Fruit fly (Drosophila melanogaster) whole organism, prepupa: ENCODE results near the gene CG14006.

Source experiments
- CG10631 ChIP-seq: fragments of 200-800 bp; sonication (Bioruptor generic); optimal IDR thresholded peaks from 2 replicates; lab custom pipeline; 2016; ENCODE audit warnings: missing biosample characterization, missing genetic modification characterization
- CG10669 ChIP-seq: fragments of 200-800 bp; sonication (Bioruptor generic); optimal IDR thresholded peaks from 3 replicates; lab custom pipeline; 2018; ENCODE audit warnings: missing biosample characterization, mild to moderate bottlenecking, missing genetic modification characterization, moderate library complexity
- CG11294 ChIP-seq: fragments of 200-800 bp; sonication (Bioruptor generic); IDR thresholded peaks from 2 replicates; pipeline ENCODE4 v1.3.6; 2022; ENCODE audit warnings: missing biosample characterization, missing genetic modification characterization
- CG11762 ChIP-seq: fragments of 200-800 bp; sonication (Bioruptor generic); optimal IDR thresholded peaks from 3 replicates; lab custom pipeline; 2016; ENCODE audit warnings: missing biosample characterization, missing genetic modification characterization; ENCODE audit not compliant: insufficient read depth
- CG11902 ChIP-seq: fragments of 200-800 bp; sonication (Bioruptor generic); optimal IDR thresholded peaks from 3 replicates; lab custom pipeline; 2016; ENCODE audit warnings: missing biosample characterization, missing genetic modification characterization
- CG15336 ChIP-seq: fragments of 200-800 bp; sonication (Bioruptor generic); IDR thresholded peaks from 2 replicates; pipeline ENCODE4 v1.3.6; 2022; ENCODE audit warnings: missing biosample characterization, missing genetic modification characterization
- CG1621 ChIP-seq: fragments of 200-800 bp; sonication (Bioruptor generic); optimal IDR thresholded peaks from 3 replicates; lab custom pipeline; 2018; ENCODE audit warnings: missing biosample characterization, mild to moderate bottlenecking, missing genetic modification characterization
- CG16779 ChIP-seq: fragments of 200-800 bp; sonication (Bioruptor generic); optimal IDR thresholded peaks from 3 replicates; lab custom pipeline; 2017; ENCODE audit warnings: missing biosample characterization, mild to moderate bottlenecking, missing genetic modification characterization
- CG3032 ChIP-seq: fragments of 200-800 bp; optimal IDR thresholded peaks from 2 replicates; lab custom pipeline; 2019; ENCODE audit warnings: missing biosample characterization, mild to moderate bottlenecking, missing genetic modification characterization, moderate library complexity
- CG32006 ChIP-seq: fragments of 200-800 bp; sonication (Bioruptor generic); optimal IDR thresholded peaks from 3 replicates; lab custom pipeline; 2017; ENCODE audit warnings: missing biosample characterization, mild to moderate bottlenecking, missing genetic modification characterization
- CG34406 ChIP-seq: fragments of 200-800 bp; sonication (Bioruptor generic); optimal IDR thresholded peaks from 3 replicates; lab custom pipeline; 2016; ENCODE audit warnings: missing biosample characterization, missing genetic modification characterization
- CG3919 ChIP-seq: fragments of 200-800 bp; sonication (Bioruptor generic); optimal IDR thresholded peaks from 3 replicates; lab custom pipeline; 2016; ENCODE audit warnings: missing biosample characterization, missing genetic modification characterization
- CG4318 ChIP-seq: fragments of 200-800 bp; sonication (Bioruptor generic); optimal IDR thresholded peaks from 3 replicates; lab custom pipeline; 2017; ENCODE audit warnings: missing biosample characterization, mild to moderate bottlenecking, missing genetic modification characterization
- CG6792 ChIP-seq: fragments of 200-800 bp; sonication (Bioruptor generic); optimal IDR thresholded peaks from 3 replicates; lab custom pipeline; 2016; ENCODE audit warnings: missing biosample characterization, missing genetic modification characterization
- CG6808 ChIP-seq: fragments of 200-800 bp; sonication (Bioruptor generic); optimal IDR thresholded peaks from 3 replicates; lab custom pipeline; 2017; ENCODE audit warnings: missing biosample characterization, missing genetic modification characterization, mild to moderate bottlenecking, moderate library complexity, missing genetic modification reagents
- CG6854 ChIP-seq: fragments of 200-800 bp; sonication (Bioruptor generic); optimal IDR thresholded peaks from 2 replicates; lab custom pipeline; 2017; ENCODE audit warnings: missing biosample characterization, mild to moderate bottlenecking, missing genetic modification characterization
- CG7368 ChIP-seq: fragments of 200-800 bp; sonication (Bioruptor generic); optimal IDR thresholded peaks from 3 replicates; lab custom pipeline; 2016; ENCODE audit warnings: missing biosample characterization, missing genetic modification characterization
- CG8119 ChIP-seq: fragments of 200-800 bp; sonication (Bioruptor generic); IDR thresholded peaks from 3 replicates; pipeline ENCODE4 v1.3.6; 2022; ENCODE audit warnings: missing biosample characterization, missing genetic modification characterization
- CG9139 ChIP-seq: fragments of 200-800 bp; sonication (Bioruptor generic); optimal IDR thresholded peaks from 3 replicates; lab custom pipeline; 2017; ENCODE audit warnings: missing biosample characterization, mild to moderate bottlenecking, missing genetic modification characterization
- Eip75B ChIP-seq: fragments of 200-800 bp; sonication (Bioruptor generic); optimal IDR thresholded peaks from 3 replicates; lab custom pipeline; 2016; ENCODE audit warnings: missing biosample characterization, missing genetic modification characterization
- Eip78C ChIP-seq: fragments of 200-800 bp; sonication (Bioruptor generic); peaks from one replicate; lab custom pipeline; 2016; ENCODE audit warnings: missing biosample characterization, missing genetic modification characterization
- Eip93F ChIP-seq: fragments of 200-800 bp; sonication (Bioruptor generic); optimal IDR thresholded peaks from 2 replicates; lab custom pipeline; 2016; ENCODE audit warnings: missing biosample characterization, mild to moderate bottlenecking, missing genetic modification characterization
- Ets21C ChIP-seq: fragments of 200-800 bp; sonication (Bioruptor generic); optimal IDR thresholded peaks from 3 replicates; lab custom pipeline; 2016; ENCODE audit warnings: missing biosample characterization, missing genetic modification characterization
- Ets96B ChIP-seq: fragments of 200-800 bp; optimal IDR thresholded peaks from 2 replicates; lab custom pipeline; 2019; ENCODE audit warnings: missing biosample characterization, mild to moderate bottlenecking, missing genetic modification characterization, moderate library complexity
- Gug ChIP-seq: fragments of 200-800 bp; sonication (Bioruptor generic); IDR thresholded peaks from 2 replicates; pipeline ENCODE4 v1.3.6; 2022; ENCODE audit warnings: missing biosample characterization, missing genetic modification characterization
- Hr38 ChIP-seq: sonication (Bioruptor generic); optimal IDR thresholded peaks from 2 replicates; lab custom pipeline; 2016; ENCODE audit warnings: missing biosample characterization, missing genetic modification characterization
- Hr39 ChIP-seq: fragments of 200-800 bp; sonication (Bioruptor generic); optimal IDR thresholded peaks from 2 replicates; lab custom pipeline; 2016; ENCODE audit warnings: missing biosample characterization, missing genetic modification characterization
- Hr4 ChIP-seq: fragments of 200-800 bp; sonication (Bioruptor generic); optimal IDR thresholded peaks from 3 replicates; lab custom pipeline; 2016; ENCODE audit warnings: missing biosample characterization, missing genetic modification characterization
- Lpt ChIP-seq: fragments of 200-800 bp; sonication (Bioruptor generic); optimal IDR thresholded peaks from 3 replicates; lab custom pipeline; 2016; ENCODE audit warnings: missing biosample characterization, missing genetic modification characterization
- Met ChIP-seq: fragments of 200-800 bp; sonication (Bioruptor generic); optimal IDR thresholded peaks from 3 replicates; lab custom pipeline; 2016; ENCODE audit warnings: missing biosample characterization, missing genetic modification characterization
- OdsH ChIP-seq: fragments of 200-800 bp; sonication (Bioruptor generic); optimal IDR thresholded peaks from 3 replicates; lab custom pipeline; 2016; ENCODE audit warnings: missing biosample characterization, missing genetic modification characterization
- Smox ChIP-seq: fragments of 200-800 bp; sonication (Bioruptor generic); optimal IDR thresholded peaks from 3 replicates; lab custom pipeline; 2016; ENCODE audit warnings: missing biosample characterization, missing genetic modification characterization
- Sox102F ChIP-seq: fragments of 200-800 bp; sonication (Bioruptor generic); optimal IDR thresholded peaks from 2 replicates; lab custom pipeline; 2016; ENCODE audit warnings: missing biosample characterization, mild to moderate bottlenecking, missing genetic modification characterization
- Sox15 ChIP-seq: fragments of 200-800 bp; sonication (Bioruptor generic); optimal IDR thresholded peaks from 3 replicates; lab custom pipeline; 2016; ENCODE audit warnings: missing biosample characterization, missing genetic modification characterization
- achi ChIP-seq: fragments of 200-800 bp; sonication (Bioruptor generic); optimal IDR thresholded peaks from 3 replicates; lab custom pipeline; 2016; ENCODE audit warnings: missing biosample characterization, missing genetic modification characterization
- cyc ChIP-seq: fragments of 200-800 bp; sonication (Bioruptor generic); optimal IDR thresholded peaks from 3 replicates; lab custom pipeline; 2016; ENCODE audit warnings: missing biosample characterization, missing genetic modification characterization
- dac ChIP-seq: fragments of 200-800 bp; sonication (Bioruptor generic); optimal IDR thresholded peaks from 2 replicates; lab custom pipeline; 2017; ENCODE audit warnings: missing biosample characterization, mild to moderate bottlenecking, missing genetic modification characterization
- dsx ChIP-seq: fragments of 200-800 bp; optimal IDR thresholded peaks from 3 replicates; lab custom pipeline; 2019; ENCODE audit warnings: missing biosample characterization, mild to moderate bottlenecking, missing genetic modification characterization, moderate library complexity; ENCODE audit not compliant: poor library complexity, severe bottlenecking
- esn ChIP-seq: fragments of 200-800 bp; sonication (Bioruptor generic); optimal IDR thresholded peaks from 2 replicates; lab custom pipeline; 2016; ENCODE audit warnings: missing biosample characterization, mild to moderate bottlenecking, missing genetic modification characterization, moderate library complexity
- fd59A ChIP-seq: fragments of 200-800 bp; sonication (Bioruptor generic); optimal IDR thresholded peaks from 2 replicates; lab custom pipeline; 2017; ENCODE audit warnings: missing biosample characterization, mild to moderate bottlenecking, missing genetic modification characterization, missing genetic modification reagents
- fkh ChIP-seq: fragments of 200-800 bp; sonication (Bioruptor generic); optimal IDR thresholded peaks from 3 replicates; lab custom pipeline; 2017; ENCODE audit warnings: missing biosample characterization, mild to moderate bottlenecking, missing genetic modification characterization, moderate library complexity
- lz ChIP-seq: fragments of 200-800 bp; sonication (Bioruptor generic); optimal IDR thresholded peaks from 3 replicates; lab custom pipeline; 2016; ENCODE audit warnings: missing biosample characterization, missing genetic modification characterization
- net ChIP-seq: fragments of 200-800 bp; sonication (Bioruptor generic); optimal IDR thresholded peaks from 3 replicates; lab custom pipeline; 2016; ENCODE audit warnings: missing biosample characterization, missing genetic modification characterization
- pdm3 ChIP-seq: fragments of 200-800 bp; sonication (Bioruptor generic); optimal IDR thresholded peaks from 3 replicates; lab custom pipeline; 2016; ENCODE audit warnings: missing biosample characterization, missing genetic modification characterization
- salr ChIP-seq, 2 experiments: fragments of 200-800 bp; sonication (Bioruptor generic); optimal IDR thresholded peaks; 3 replicates each; lab custom pipeline; 2016 to 2018; ENCODE audit warnings: missing biosample characterization in 2 of 2, missing genetic modification characterization in 2 of 2, mild to moderate bottlenecking in 1 of 2
- spab ChIP-seq: fragments of 200-800 bp; sonication (Bioruptor generic); optimal IDR thresholded peaks from 2 replicates; lab custom pipeline; 2017; ENCODE audit warnings: missing biosample characterization, mild to moderate bottlenecking, missing genetic modification characterization, missing genetic modification reagents
- ss ChIP-seq, 2 experiments: fragments of 200-800 bp; sonication (Bioruptor generic); optimal IDR thresholded peaks; 2 replicates in 1 of 2; 3 replicates in 1 of 2; lab custom pipeline; 2017 to 2018; ENCODE audit warnings: mild to moderate bottlenecking in 2 of 2, missing biosample characterization in 2 of 2, missing genetic modification characterization in 2 of 2, moderate library complexity in 1 of 2
- svp ChIP-seq: fragments of 200-800 bp; sonication (Bioruptor generic); peaks from one replicate; lab custom pipeline; 2016; ENCODE audit warnings: missing biosample characterization, missing genetic modification characterization
- topi ChIP-seq: fragments of 200-800 bp; sonication (Bioruptor generic); optimal IDR thresholded peaks from 3 replicates; lab custom pipeline; 2016; ENCODE audit warnings: missing biosample characterization, missing genetic modification characterization
- vri ChIP-seq: fragments of 200-800 bp; sonication (Bioruptor generic); optimal IDR thresholded peaks from 3 replicates; lab custom pipeline; 2016; ENCODE audit warnings: missing biosample characterization, mild to moderate bottlenecking, missing genetic modification characterization

The CG14006 gene

DNA sequence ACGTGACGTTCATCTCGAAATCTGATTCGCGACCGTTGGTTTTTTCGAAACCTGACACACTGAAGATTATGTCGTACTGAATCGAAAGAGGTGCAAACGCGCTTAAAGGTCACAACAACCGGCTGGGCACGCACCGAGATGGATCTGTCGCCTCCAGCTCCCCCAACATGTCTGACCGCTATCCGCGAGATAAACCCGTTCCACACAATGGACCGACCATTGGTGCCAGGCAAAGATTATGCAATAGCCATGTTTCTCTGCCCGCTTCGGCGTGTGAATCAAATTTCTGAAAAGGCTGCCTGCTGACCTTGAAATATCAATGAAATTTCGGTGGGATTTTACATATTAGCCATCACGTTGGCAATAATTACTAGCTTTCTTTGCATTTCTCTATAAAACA is 36.5 kb upstream of the CG14006 start:
- TF ChIP-seq CG11902 (GFP tag; lab: Kevin White, UChicago) = no peak
- TF ChIP-seq vri (GFP tag; lab: Kevin White, UChicago) = peak; percentile 77
- no peak for TF ChIP-seq svp (GFP tag; lab: Kevin White, UChicago)

DNA sequence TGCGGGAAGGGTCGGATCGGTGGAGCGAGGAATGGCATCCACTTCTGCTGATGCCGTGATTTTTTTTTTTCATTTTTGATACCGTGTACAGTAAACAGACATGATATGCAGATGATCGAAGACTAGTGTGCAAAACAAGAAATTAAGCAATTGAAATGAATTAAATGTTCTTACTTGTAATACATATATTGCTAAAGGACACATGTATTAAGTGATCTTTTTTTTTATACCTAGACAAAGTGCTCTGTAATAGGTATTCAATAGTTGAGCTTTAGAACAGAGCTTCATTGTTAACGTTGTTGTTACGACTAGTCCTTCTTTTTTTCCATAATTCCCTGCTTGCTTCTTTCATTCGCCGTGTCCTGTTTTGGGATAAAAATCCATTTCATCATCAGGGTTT is 22.8 kb upstream of the CG14006 start:
- peak; percentile 75 for TF ChIP-seq Ets96B
- peak; percentile 60 for TF ChIP-seq OdsH (GFP tag; lab: Kevin White, UChicago)
- TF ChIP-seq vri (GFP tag; lab: Kevin White, UChicago) = peak; percentile 2
- peak; percentile 62 for TF ChIP-seq esn (GFP tag; lab: Kevin White, UChicago)
- TF ChIP-seq CG10631 (GFP tag; lab: Kevin White, UChicago) = peak; percentile 57
- TF ChIP-seq CG11294 = no peak
- no peak for TF ChIP-seq CG6854 (GFP tag; lab: Kevin White, UChicago)
- TF ChIP-seq CG8119 = peak; percentile 40; the same call in 1 of the 3 replicates
- no peak for TF ChIP-seq Sox15 (GFP tag; lab: Kevin White, UChicago)
- peak; percentile 33 for TF ChIP-seq Smox
- peak; percentile 68 for TF ChIP-seq CG3032 (tag; lab: Kevin White, UChicago)
- TF ChIP-seq fd59A (GFP tag; lab: Kevin White, UChicago) = peak; percentile 41
- TF ChIP-seq CG34406 (GFP tag; lab: Kevin White, UChicago) = peak; percentile 26
- no peak for TF ChIP-seq CG4318 (GFP tag; lab: Kevin White, UChicago)
- peak; percentile 5 for TF ChIP-seq CG1621
- no peak for TF ChIP-seq CG32006 (GFP tag; lab: Kevin White, UChicago)
- peak; percentile 91 for TF ChIP-seq Eip78C (GFP tag; lab: Kevin White, UChicago)
- TF ChIP-seq dac (GFP tag; lab: Kevin White, UChicago) = no peak
- peak; percentile 46 for TF ChIP-seq lz
- TF ChIP-seq net (GFP tag; lab: Kevin White, UChicago) = peak; percentile 31
- TF ChIP-seq cyc = peak; percentile 41
- TF ChIP-seq CG6808 = peak; percentile 61
- no peak for TF ChIP-seq Hr38
- peak; percentile 28 for TF ChIP-seq Met (GFP tag; lab: Kevin White, UChicago)
- peak; percentile 58 for TF ChIP-seq Sox102F (GFP tag; lab: Kevin White, UChicago)
- TF ChIP-seq pdm3 (GFP tag; lab: Kevin White, UChicago) = peak; percentile 57
- no peak for TF ChIP-seq CG11762 (GFP tag; lab: Kevin White, UChicago)
- TF ChIP-seq topi (GFP tag; lab: Kevin White, UChicago) = peak; percentile 49
- TF ChIP-seq CG15336 (GFP tag; lab: Robert Waterston, UW) = no peak
- TF ChIP-seq CG10669 = peak; percentile 57
- TF ChIP-seq Gug (GFP tag; lab: Robert Waterston, UW) = no peak
- peak; percentile 11 for TF ChIP-seq Hr4 (GFP tag; lab: Kevin White, UChicago)
- no peak for TF ChIP-seq Eip93F (GFP tag; lab: Kevin White, UChicago)
- TF ChIP-seq Lpt (GFP tag; lab: Kevin White, UChicago) = peak; percentile 3
- TF ChIP-seq fkh (GFP tag; lab: Kevin White, UChicago) = no peak
- TF ChIP-seq svp (GFP tag; lab: Kevin White, UChicago) = peak; percentile 73
- TF ChIP-seq dsx (GFP tag; lab: Kevin White, UChicago) = peak; percentile 68
- TF ChIP-seq CG6792 (GFP tag; lab: Kevin White, UChicago) = peak; percentile 56
- peak; percentile 47 to 78 for TF ChIP-seq ss (GFP tag; optimal IDR thresholded peaks at IDR 0.05; lab: Kevin White, UChicago)
- TF ChIP-seq achi (GFP tag; lab: Kevin White, UChicago) = peak; percentile 47
- peak; percentile 21 for TF ChIP-seq CG9139
- peak; percentile 46 for TF ChIP-seq Hr39 (GFP tag; lab: Kevin White, UChicago)
- TF ChIP-seq CG3919 (GFP tag; lab: Kevin White, UChicago) = peak; percentile 55
- TF ChIP-seq CG7368 (GFP tag; lab: Kevin White, UChicago) = no peak
- peak; percentile 22 for TF ChIP-seq CG11902 (GFP tag; lab: Kevin White, UChicago)
- peak; percentile 41 for TF ChIP-seq Eip75B (GFP tag; lab: Kevin White, UChicago)
- peak in 1 of 2 experiments; percentile 7 for TF ChIP-seq salr (GFP tag; optimal IDR thresholded peaks at IDR 0.05; lab: Kevin White, UChicago)
- no peak for TF ChIP-seq CG16779 (tag; lab: Kevin White, UChicago)
- TF ChIP-seq Ets21C (GFP tag; lab: Kevin White, UChicago) = no peak
- peak; percentile 58 for TF ChIP-seq spab (GFP tag; lab: Kevin White, UChicago)
